Worm (Caenorhabditis elegans): Measurements from ENCODE around the gene Y54G2A.10.

DNA sequence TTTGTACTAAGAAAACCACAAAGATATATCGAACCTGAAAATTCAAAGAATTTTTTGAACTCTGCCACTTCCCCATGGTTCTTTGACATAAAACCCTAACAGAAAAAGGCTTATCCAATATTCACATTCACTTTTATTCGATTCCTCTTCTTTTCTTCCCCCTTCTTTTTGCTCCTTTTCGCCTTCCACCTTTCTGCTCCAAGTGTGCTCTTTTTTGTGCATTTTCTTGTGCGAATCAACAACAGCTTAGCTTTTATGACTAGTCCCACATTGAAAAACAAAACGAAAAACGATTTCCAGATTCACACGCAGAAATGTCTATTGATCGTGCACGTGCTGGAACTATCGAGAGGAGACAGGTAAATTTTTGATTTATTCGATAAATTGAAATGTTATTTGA is 47.9 kb upstream of the Y54G2A.10 start, which contains the start of gene Y54G2A.41:
- TF ChIP-seq unc-39 (tag; optimal IDR thresholded peaks at IDR 0.05), result no peak
- no peak for TF ChIP-seq fos-1 (tag; optimal IDR thresholded peaks at IDR 0.05)
- TF ChIP-seq lin-15B (tag; optimal IDR thresholded peaks at IDR 0.05), result no peak
- no peak for TF ChIP-seq egl-27 (tag; optimal IDR thresholded peaks at IDR 0.05)
- TF ChIP-seq elt-3 (tag; optimal IDR thresholded peaks at IDR 0.05), result no peak
- no peak for TF ChIP-seq skn-1 (tag; optimal IDR thresholded peaks at IDR 0.05)
- TF ChIP-seq ZK546.5 (tag; optimal IDR thresholded peaks at IDR 0.05), result no peak
- no peak for TF ChIP-seq ama-1 (optimal IDR thresholded peaks at IDR 0.05)
- no peak for TF ChIP-seq snpc-4 (tag; optimal IDR thresholded peaks at IDR 0.05)
- no peak for TF ChIP-seq R02D3.7 (tag; optimal IDR thresholded peaks at IDR 0.05)
- no peak for TF ChIP-seq pha-4 (tag; optimal IDR thresholded peaks at IDR 0.05)
- no peak for TF ChIP-seq nhr-11 (tag; optimal IDR thresholded peaks at IDR 0.05)
- TF ChIP-seq jun-1 (tag; optimal IDR thresholded peaks at IDR 0.05), result no peak
- TF ChIP-seq pqm-1 (tag; optimal IDR thresholded peaks at IDR 0.05), result no peak

All from whole organism, L3 larva.